Worm (Caenorhabditis elegans) whole organism, L2 larva: ENCODE data around the gene irld-38.

ENCODE experiments used
- C34F6.9 ChIP-seq: fragments of 150-350 bp; optimal IDR thresholded peaks from 2 replicates; lab custom pipeline; 2014; ENCODE audit warnings: missing biosample characterization, missing genetic modification characterization
- R02D3.7 ChIP-seq: fragments of 150-350 bp; optimal IDR thresholded peaks from 2 replicates; lab custom pipeline; 2014; ENCODE audit warnings: missing biosample characterization, missing genetic modification characterization
- Y55F3AM.14 ChIP-seq: fragments of 200-800 bp; sonication (Bioruptor generic); optimal IDR thresholded peaks from 2 replicates; lab custom pipeline; 2018; ENCODE audit warnings: mild to moderate bottlenecking, missing genetic modification characterization, missing compliant biosample characterization
- ZK546.5 ChIP-seq: sonication (generic microtip); optimal IDR thresholded peaks from 2 replicates; lab custom pipeline; 2017; ENCODE audit warnings: missing biosample characterization, missing genetic modification characterization
- alr-1 ChIP-seq: fragments of 150-350 bp; optimal IDR thresholded peaks from 2 replicates; lab custom pipeline; 2014; ENCODE audit warnings: missing biosample characterization, missing genetic modification characterization
- aly-2 ChIP-seq: fragments of 150-350 bp; optimal IDR thresholded peaks from 2 replicates; lab custom pipeline; 2014; ENCODE audit warnings: missing biosample characterization, missing genetic modification characterization
- ama-1 ChIP-seq: fragments of 150-350 bp; optimal IDR thresholded peaks from 2 replicates; lab custom pipeline; 2018; ENCODE audit warnings: inconsistent platforms
- blmp-1 ChIP-seq: sonication (generic microtip); optimal IDR thresholded peaks from 2 replicates; lab custom pipeline; 2017; ENCODE audit warnings: missing genetic modification characterization, mild to moderate bottlenecking, missing compliant biosample characterization, antibody characterized with exemption, moderate library complexity; ENCODE audit not compliant: insufficient read depth
- ceh-16 ChIP-seq: fragments of 150-350 bp; optimal IDR thresholded peaks from 2 replicates; lab custom pipeline; 2014; ENCODE audit warnings: missing biosample characterization, missing genetic modification characterization
- ceh-82 ChIP-seq: fragments of 150-350 bp; optimal IDR thresholded peaks from 2 replicates; lab custom pipeline; 2014; ENCODE audit warnings: missing biosample characterization, missing genetic modification characterization
- crh-2 ChIP-seq: sonication (generic microtip); optimal IDR thresholded peaks from 2 replicates; lab custom pipeline; 2017; ENCODE audit warnings: missing biosample characterization, missing genetic modification characterization
- dmd-4 ChIP-seq: sonication (generic microtip); optimal IDR thresholded peaks from 2 replicates; lab custom pipeline; 2017; ENCODE audit warnings: missing biosample characterization, missing genetic modification characterization
- egl-27 ChIP-seq: sonication (generic microtip); optimal IDR thresholded peaks from 3 replicates; lab custom pipeline; 2017; ENCODE audit warnings: missing biosample characterization, missing genetic modification reagents, missing genetic modification characterization
- elt-1 ChIP-seq: fragments of 150-350 bp; optimal IDR thresholded peaks from 2 replicates; lab custom pipeline; 2014; ENCODE audit warnings: missing biosample characterization, missing genetic modification characterization
- elt-3 ChIP-seq: sonication (generic microtip); optimal IDR thresholded peaks from 2 replicates; lab custom pipeline; 2017; ENCODE audit warnings: missing biosample characterization, missing genetic modification characterization
- fos-1 ChIP-seq: fragments of 150-350 bp; optimal IDR thresholded peaks from 2 replicates; lab custom pipeline; 2014; ENCODE audit warnings: missing biosample characterization, missing genetic modification characterization
- gmeb-1 ChIP-seq: fragments of 150-350 bp; optimal IDR thresholded peaks from 2 replicates; lab custom pipeline; 2014; ENCODE audit warnings: missing biosample characterization, missing genetic modification characterization
- lin-39 ChIP-seq: fragments of 150-350 bp; optimal IDR thresholded peaks from 2 replicates; lab custom pipeline; 2014; ENCODE audit warnings: missing biosample characterization, missing genetic modification reagents, missing genetic modification characterization
- lsy-2 ChIP-seq, 2 experiments: fragments of 150-350 bp in 1 of 2; sonication (generic microtip) in 1 of 2; optimal IDR thresholded peaks; 2 replicates each; lab custom pipeline; 2014 to 2017; ENCODE audit warnings: missing biosample characterization in 2 of 2, missing genetic modification characterization in 2 of 2
- mdl-1 ChIP-seq, 2 experiments: fragments of 150-350 bp in 1 of 2; sonication (generic microtip) in 1 of 2; optimal IDR thresholded peaks; 2 replicates each; lab custom pipeline; 2017; ENCODE audit warnings: missing biosample characterization in 2 of 2, missing genetic modification characterization in 2 of 2
- nhr-10 ChIP-seq: sonication (generic microtip); optimal IDR thresholded peaks from 2 replicates; lab custom pipeline; 2017; ENCODE audit warnings: missing biosample characterization, missing genetic modification characterization
- nhr-12 ChIP-seq: fragments of 150-350 bp; optimal IDR thresholded peaks from 2 replicates; lab custom pipeline; 2014; ENCODE audit warnings: missing biosample characterization, missing genetic modification characterization
- nhr-21 ChIP-seq: fragments of 150-350 bp; optimal IDR thresholded peaks from 2 replicates; lab custom pipeline; 2014; ENCODE audit warnings: missing biosample characterization, missing genetic modification characterization
- nhr-23 ChIP-seq: fragments of 150-350 bp; optimal IDR thresholded peaks from 2 replicates; lab custom pipeline; 2014; ENCODE audit warnings: missing biosample characterization, missing genetic modification reagents, missing genetic modification characterization
- nhr-237 ChIP-seq: fragments of 150-350 bp; optimal IDR thresholded peaks from 2 replicates; lab custom pipeline; 2014; ENCODE audit warnings: missing biosample characterization, missing genetic modification characterization
- nhr-6 ChIP-seq: fragments of 150-350 bp; optimal IDR thresholded peaks from 2 replicates; lab custom pipeline; 2014; ENCODE audit warnings: missing biosample characterization, missing genetic modification characterization
- nhr-77 ChIP-seq: fragments of 150-350 bp; optimal IDR thresholded peaks from 2 replicates; lab custom pipeline; 2014; ENCODE audit warnings: missing biosample characterization, missing genetic modification characterization
- sem-4 ChIP-seq: fragments of 150-350 bp; optimal IDR thresholded peaks from 2 replicates; lab custom pipeline; 2014; ENCODE audit warnings: missing biosample characterization, missing genetic modification reagents, missing genetic modification characterization
- skn-1 ChIP-seq: sonication (generic microtip); optimal IDR thresholded peaks from 2 replicates; lab custom pipeline; 2017; ENCODE audit warnings: missing biosample characterization, missing genetic modification characterization
- sma-9 ChIP-seq, 2 experiments: fragments of 150-350 bp in 1 of 2; sonication (generic microtip) in 1 of 2; optimal IDR thresholded peaks; 2 replicates each; lab custom pipeline; 2014 to 2016; ENCODE audit warnings: missing genetic modification characterization in 2 of 2, mild to moderate bottlenecking in 1 of 2, missing biosample characterization in 1 of 2, missing compliant biosample characterization in 1 of 2, missing genetic modification reagents in 1 of 2, moderate library complexity in 1 of 2
- snpc-4 ChIP-seq: fragments of 150-350 bp; optimal IDR thresholded peaks from 2 replicates; lab custom pipeline; 2014; ENCODE audit warnings: missing biosample characterization, missing genetic modification characterization
- unc-55 ChIP-seq: fragments of 150-350 bp; sonication (generic microtip); optimal IDR thresholded peaks from 3 replicates; lab custom pipeline; 2014; ENCODE audit warnings: missing biosample characterization, missing genetic modification reagents, missing genetic modification characterization
- unc-62 ChIP-seq: fragments of 150-350 bp; optimal IDR thresholded peaks from 2 replicates; lab custom pipeline; 2014; ENCODE audit warnings: missing biosample characterization, missing genetic modification reagents, missing genetic modification characterization
- zag-1 ChIP-seq: fragments of 150-350 bp; optimal IDR thresholded peaks from 2 replicates; lab custom pipeline; 2014; ENCODE audit warnings: missing biosample characterization, missing genetic modification characterization
- ztf-1 ChIP-seq: fragments of 200-800 bp; sonication (Bioruptor generic); conservative IDR thresholded peaks from 2 replicates; pipeline ENCODE4 v1.3.6; 2022; ENCODE audit warnings: missing genetic modification characterization, missing compliant biosample characterization
- ztf-11 ChIP-seq: sonication (generic microtip); optimal IDR thresholded peaks from 2 replicates; lab custom pipeline; 2017; ENCODE audit warnings: missing biosample characterization, missing genetic modification characterization
- ztf-4 ChIP-seq: fragments of 150-350 bp; optimal IDR thresholded peaks from 2 replicates; lab custom pipeline; 2014; ENCODE audit warnings: missing biosample characterization, missing genetic modification characterization

irld-38 gene

DNA sequence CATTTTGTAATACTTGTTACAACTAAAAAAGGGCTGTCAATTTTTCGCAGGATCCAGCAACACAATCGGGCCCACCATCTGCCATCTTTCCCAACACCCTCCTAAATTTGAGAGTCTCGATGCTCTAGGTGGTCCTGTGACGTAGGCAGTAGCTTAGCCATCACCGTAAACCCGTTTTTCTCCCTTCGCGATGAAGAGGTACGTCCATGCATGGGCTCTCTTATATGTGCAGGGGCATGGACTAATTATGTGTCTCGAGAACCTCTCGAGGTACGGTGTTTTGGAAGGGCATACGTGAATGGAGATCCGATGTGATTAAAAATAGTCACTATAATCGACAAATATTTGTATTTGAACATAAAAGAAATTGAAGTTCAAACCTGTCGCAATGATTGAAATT lies 8.7 kb upstream of the irld-38 start:
- TF ChIP-seq alr-1 (tag; lab: Kevin White, UChicago) (no peak), ceh-82 (no peak), nhr-6 (tag; lab: Kevin White, UChicago) (no peak), gmeb-1 (tag; lab: Kevin White, UChicago) (no peak), egl-27 (tag; lab: Kevin White, UChicago) (no peak), snpc-4 (tag; lab: Kevin White, UChicago) (no peak), nhr-21 (tag; lab: Kevin White, UChicago) (no peak), ceh-16 (tag; lab: Kevin White, UChicago) (no peak), blmp-1 (tag; lab: Kevin White, UChicago) (no peak), ztf-11 (tag; lab: Kevin White, UChicago) (no peak), nhr-23 (tag; lab: Kevin White, UChicago) (no peak), nhr-12 (tag; lab: Kevin White, UChicago) (no peak), nhr-237 (tag; lab: Kevin White, UChicago) (no peak), elt-3 (tag; lab: Kevin White, UChicago) (no peak), nhr-10 (tag; lab: Kevin White, UChicago) (no peak), zag-1 (tag; lab: Kevin White, UChicago) (no peak), crh-2 (tag; lab: Kevin White, UChicago) (no peak), sem-4 (tag; lab: Kevin White, UChicago) (no peak)

ce11 chrV:3039282-3039681 lies 7.0 kb upstream of the irld-38 start, which contains the start of gene chpf-2:
Gene chpf-2 (minus strand): TSS chrV:3039382.
- TF ChIP-seq elt-1 (no peak), ztf-11 (tag; lab: Kevin White, UChicago) (no peak), ceh-16 (tag; lab: Kevin White, UChicago) (no peak), nhr-6 (tag; lab: Kevin White, UChicago) (no peak), mdl-1 (tag; optimal IDR thresholded peaks at IDR 0.05; lab: Kevin White, UChicago) (no peak), alr-1 (tag; lab: Kevin White, UChicago) (no peak), lsy-2 (tag; optimal IDR thresholded peaks at IDR 0.05; lab: Kevin White, UChicago) (no peak), ztf-4 (tag; lab: Kevin White, UChicago) (no peak), nhr-10 (tag; lab: Kevin White, UChicago) (no peak), fos-1 (tag; lab: Kevin White, UChicago) (no peak), unc-62 (GFP tag; lab: Kevin White, UChicago) (no peak), skn-1 (tag; lab: Kevin White, UChicago) (no peak), Y55F3AM.14 (GFP tag; lab: Kevin White, UChicago) (no peak), crh-2 (tag; lab: Kevin White, UChicago) (no peak), nhr-77 (no peak), unc-55 (GFP tag; lab: Kevin White, UChicago) (no peak), ZK546.5 (tag; lab: Kevin White, UChicago) (no peak), lin-39 (no peak), C34F6.9 (tag; lab: Kevin White, UChicago) (no peak), ztf-1 (no peak)

ce11 chrV:3038058-3038457 lies 5.8 kb upstream of the irld-38 start:
- TF ChIP-seq zag-1 (tag; lab: Kevin White, UChicago) (no peak), R02D3.7 (tag; lab: Kevin White, UChicago) (no peak), sma-9 (GFP tag; optimal IDR thresholded peaks at IDR 0.05; lab: Kevin White, UChicago) (no peak), sma-9 (tag; optimal IDR thresholded peaks at IDR 0.05; lab: Kevin White, UChicago) (no peak), gmeb-1 (tag; lab: Kevin White, UChicago) (no peak), nhr-21 (tag; lab: Kevin White, UChicago) (no peak), unc-55 (GFP tag; lab: Kevin White, UChicago) (no peak), ceh-16 (tag; lab: Kevin White, UChicago) (no peak), nhr-237 (tag; lab: Kevin White, UChicago) (no peak), ama-1 (lab: Kevin White, UChicago) (no peak), nhr-12 (tag; lab: Kevin White, UChicago) (no peak), alr-1 (tag; lab: Kevin White, UChicago) (no peak), nhr-10 (tag; lab: Kevin White, UChicago) (no peak), dmd-4 (tag; lab: Kevin White, UChicago) (no peak), nhr-77 (no peak), egl-27 (tag; lab: Kevin White, UChicago) (no peak), aly-2 (tag; lab: Kevin White, UChicago) (no peak)
